Fruit fly (Drosophila melanogaster) Kc167 (cell line): ENCODE data around the gene Not10.

Source experiments
- Myc ChIP-seq: fragments of >200 bp; optimal IDR thresholded peaks from 2 replicates; lab custom pipeline; 2017; ENCODE audit warnings: missing external identifiers
- h ChIP-seq: fragments of >200 bp; optimal IDR thresholded peaks from 3 replicates; lab custom pipeline; 2018; ENCODE audit warnings: missing external identifiers
- insv ChIP-seq: fragments of >200 bp; optimal IDR thresholded peaks from 3 replicates; lab custom pipeline; 2018; ENCODE audit warnings: missing external identifiers
- psq ChIP-seq: fragments of >200 bp; optimal IDR thresholded peaks from 2 replicates; lab custom pipeline; 2017; ENCODE audit warnings: missing external identifiers
- ttk ChIP-seq: sonication (Bioruptor generic); optimal IDR thresholded peaks from 2 replicates; lab custom pipeline; 2017; ENCODE audit warnings: missing external identifiers

dm6 chr3R:12634617-12635016 is 4.2 kb downstream of the Not10 start, which contains the start of gene CG11598:
- no peak for TF ChIP-seq ttk (lab: Kevin White, UChicago)
- no peak for TF ChIP-seq psq (lab: Kevin White, UChicago)
- TF ChIP-seq insv (lab: Kevin White, UChicago), result no peak
- no peak for TF ChIP-seq Myc (lab: Kevin White, UChicago)
- no peak for TF ChIP-seq h
